Worm (Caenorhabditis elegans) whole organism, late embryonic: ENCODE data around the gene T13C5.9.

Experiments
- C38D4.7 ChIP-seq: fragments of 200-800 bp; sonication (Bioruptor generic); optimal IDR thresholded peaks from 2 replicates; lab custom pipeline; 2018; ENCODE audit warnings: mild to moderate bottlenecking, missing genetic modification characterization, moderate library complexity, missing compliant biosample characterization
- Y22D7AL.16 ChIP-seq: sonication (generic microtip); optimal IDR thresholded peaks from 2 replicates; lab custom pipeline; 2016; ENCODE audit warnings: missing genetic modification characterization, missing compliant biosample characterization
- ama-1 ChIP-seq: fragments of 150-350 bp; optimal IDR thresholded peaks from 2 replicates; lab custom pipeline; 2014
- ceh-31 ChIP-seq: sonication (generic microtip); optimal IDR thresholded peaks from 2 replicates; lab custom pipeline; 2016; ENCODE audit warnings: missing genetic modification characterization, missing compliant biosample characterization
- ceh-6 ChIP-seq: fragments of 200-800 bp; sonication (Bioruptor generic); optimal IDR thresholded peaks from 2 replicates; lab custom pipeline; 2018; ENCODE audit warnings: mild to moderate bottlenecking, missing genetic modification characterization, missing compliant biosample characterization
- lin-11 ChIP-seq: fragments of 200-800 bp; sonication (Bioruptor generic); optimal IDR thresholded peaks from 2 replicates; lab custom pipeline; 2018; ENCODE audit warnings: mild to moderate bottlenecking, missing genetic modification characterization, missing compliant biosample characterization
- nfya-1 ChIP-seq: sonication (generic microtip); optimal IDR thresholded peaks from 2 replicates; lab custom pipeline; 2017; ENCODE audit warnings: missing genetic modification characterization, mild to moderate bottlenecking, missing compliant biosample characterization, antibody characterized with exemption, moderate library complexity

DNA sequence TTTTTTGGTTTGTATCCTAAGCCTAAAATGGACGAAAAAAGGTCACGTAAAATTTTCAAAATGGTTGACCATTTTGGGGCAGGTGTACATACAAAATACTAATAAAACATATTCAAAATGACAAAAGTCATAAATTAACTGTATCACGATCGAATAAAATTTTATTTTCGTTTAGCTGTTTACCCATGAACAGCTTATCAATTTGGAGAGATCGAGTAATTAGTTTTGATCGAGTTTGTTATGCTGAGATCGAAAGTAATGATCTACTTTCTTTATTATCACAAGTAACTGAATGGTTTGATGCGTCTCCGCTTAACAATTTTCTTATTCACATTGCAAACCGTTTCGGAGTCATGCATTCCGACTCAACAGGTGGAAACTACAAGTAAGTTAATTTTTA is 2.2 kb upstream of the T13C5.9 start, which contains the start of gene T13C5.10:
- TF ChIP-seq ceh-31 (tag; lab: Kevin White, UChicago) (no peak), lin-11 (no peak), nfya-1 (tag; lab: Kevin White, UChicago) (no peak), ama-1 (lab: Kevin White, UChicago) (no peak), ceh-6 (no peak), Y22D7AL.16 (tag; lab: Kevin White, UChicago) (no peak), C38D4.7 (GFP tag; lab: Kevin White, UChicago) (no peak)
